Worm (Caenorhabditis elegans): ENCODE measurements around the gene F56B3.11.

DNA sequence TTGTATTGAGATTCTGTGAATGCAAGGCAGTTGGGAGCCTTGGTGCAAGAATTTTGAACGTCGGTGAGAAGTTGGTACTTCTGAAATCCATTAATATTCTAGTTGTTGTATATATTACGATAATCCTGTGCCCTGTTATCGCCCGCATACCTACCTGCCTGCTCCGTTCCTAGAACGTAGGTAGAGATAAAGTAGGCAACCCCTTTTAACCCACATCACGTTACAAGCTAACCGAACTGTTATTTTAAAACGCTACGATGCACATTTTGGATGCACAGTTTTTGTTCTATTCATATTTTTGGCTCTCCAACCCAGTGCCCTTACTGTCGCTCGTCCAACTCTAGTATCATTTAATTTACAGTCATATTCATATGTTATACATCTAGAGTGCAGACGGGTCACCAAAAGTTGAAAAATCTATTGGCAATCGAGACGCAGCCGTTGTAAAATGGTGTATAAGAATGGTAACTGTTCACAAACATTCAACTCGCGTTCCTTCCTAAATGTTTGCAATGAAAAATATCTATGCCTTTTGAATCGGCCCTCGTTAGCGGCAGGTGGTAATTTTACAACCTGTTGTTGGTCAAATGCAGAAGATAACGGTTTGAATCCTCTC lies 41.9 kb downstream of the F56B3.11 start:
- TF ChIP-seq ztf-23 (GFP tag; IDR thresholded peaks at IDR 0.05) (no peak), cog-1 (tag; optimal IDR thresholded peaks at IDR 0.05) (no peak)
